Fruit fly (Drosophila melanogaster) whole organism, embryonic: ENCODE measurements around the gene CG31663.

Experiments used
- Atf3 ChIP-seq: fragments of 200-800 bp; sonication (Bioruptor generic); optimal IDR thresholded peaks from 3 replicates; lab custom pipeline; 2016; ENCODE audit warnings: missing biosample characterization, missing genetic modification characterization
- CG11398 ChIP-seq: fragments of 200-800 bp; sonication (Bioruptor generic); optimal IDR thresholded peaks from 2 replicates; lab custom pipeline; 2016; ENCODE audit warnings: missing biosample characterization, missing genetic modification characterization
- CG11456 ChIP-seq: fragments of 200-800 bp; sonication (Bioruptor generic); IDR thresholded peaks from 3 replicates; pipeline ENCODE4 v1.3.6; 2022; ENCODE audit warnings: missing biosample characterization, missing genetic modification characterization
- CG13287 ChIP-seq: fragments of 200-800 bp; sonication (Bioruptor generic); IDR thresholded peaks from 2 replicates; pipeline ENCODE4 v1.3.6; 2022; ENCODE audit warnings: missing biosample characterization, missing genetic modification characterization; ENCODE audit not compliant: partially characterized antibody
- CG1529 ChIP-seq: fragments of 200-800 bp; sonication (Bioruptor generic); optimal IDR thresholded peaks from 3 replicates; lab custom pipeline; 2018; ENCODE audit warnings: missing biosample characterization, missing genetic modification characterization
- CG16815 ChIP-seq: fragments of 200-800 bp; sonication (Bioruptor generic); optimal IDR thresholded peaks from 3 replicates; lab custom pipeline; 2017; ENCODE audit warnings: missing biosample characterization, mild to moderate bottlenecking, missing genetic modification characterization
- CG1832 ChIP-seq: fragments of 200-800 bp; sonication (Bioruptor generic); optimal IDR thresholded peaks from 2 replicates; lab custom pipeline; 2017; ENCODE audit warnings: missing biosample characterization, mild to moderate bottlenecking, missing genetic modification characterization, inconsistent platforms
- CG31441 ChIP-seq: fragments of 200-800 bp; sonication (Bioruptor generic); IDR thresholded peaks from 2 replicates; pipeline ENCODE4 v1.3.6; 2022; ENCODE audit warnings: missing biosample characterization, missing genetic modification characterization
- CG3995 ChIP-seq: fragments of 200-800 bp; sonication (Bioruptor generic); optimal IDR thresholded peaks from 3 replicates; lab custom pipeline; 2016; ENCODE audit warnings: missing biosample characterization, missing genetic modification characterization
- CG7271 ChIP-seq: fragments of 200-800 bp; sonication (Bioruptor generic); optimal IDR thresholded peaks from 2 replicates; lab custom pipeline; 2018; ENCODE audit warnings: missing biosample characterization, mild to moderate bottlenecking, missing genetic modification characterization, moderate library complexity
- CG7556 ChIP-seq: fragments of 200-800 bp; sonication (Bioruptor generic); optimal IDR thresholded peaks from 2 replicates; lab custom pipeline; 2017; ENCODE audit warnings: missing biosample characterization, mild to moderate bottlenecking, missing genetic modification characterization
- CG8765 ChIP-seq: fragments of 200-800 bp; sonication (Bioruptor generic); IDR thresholded peaks from 2 replicates; pipeline ENCODE4 v1.3.6; 2022; ENCODE audit warnings: missing biosample characterization, missing genetic modification characterization
- CG9609 ChIP-seq: fragments of 200-800 bp; sonication (Bioruptor generic); optimal IDR thresholded peaks from 3 replicates; lab custom pipeline; 2016; ENCODE audit warnings: missing biosample characterization, missing genetic modification characterization
- CG9817 ChIP-seq: fragments of 200-800 bp; sonication (Bioruptor generic); optimal IDR thresholded peaks from 2 replicates; lab custom pipeline; 2018; ENCODE audit warnings: missing biosample characterization, mild to moderate bottlenecking, missing genetic modification characterization, moderate library complexity
- Dad ChIP-seq: fragments of 200-800 bp; sonication (Bioruptor generic); optimal IDR thresholded peaks from 3 replicates; lab custom pipeline; 2016; ENCODE audit warnings: missing biosample characterization, missing genetic modification characterization
- Dip3 ChIP-seq: fragments of 200-800 bp; sonication (Bioruptor generic); optimal IDR thresholded peaks from 3 replicates; lab custom pipeline; 2016; ENCODE audit warnings: missing biosample characterization, missing genetic modification characterization
- Dll ChIP-seq: fragments of 200-800 bp; sonication (Bioruptor generic); IDR thresholded peaks from 4 replicates; pipeline ENCODE4 v1.3.6; 2022; ENCODE audit warnings: missing biosample characterization, missing genetic modification characterization; ENCODE audit not compliant: partially characterized antibody
- Fer1 ChIP-seq: fragments of 200-800 bp; sonication (Bioruptor generic); optimal IDR thresholded peaks from 2 replicates; lab custom pipeline; 2017; ENCODE audit warnings: missing biosample characterization, mild to moderate bottlenecking, missing genetic modification characterization
- Gsc ChIP-seq: fragments of 200-800 bp; sonication (Bioruptor generic); IDR thresholded peaks from 2 replicates; pipeline ENCODE4 v1.3.6; 2022; ENCODE audit warnings: missing biosample characterization, missing genetic modification characterization
- MBD-R2 ChIP-seq: fragments of 200-800 bp; sonication (Bioruptor generic); IDR thresholded peaks from 2 replicates; pipeline ENCODE4 v1.3.6; 2022; ENCODE audit warnings: missing biosample characterization, missing genetic modification characterization
- Meics ChIP-seq: fragments of 200-800 bp; sonication (Bioruptor generic); optimal IDR thresholded peaks from 2 replicates; lab custom pipeline; 2017; ENCODE audit warnings: missing biosample characterization, mild to moderate bottlenecking, missing genetic modification characterization
- NC2α ChIP-seq: fragments of 200-800 bp; sonication (Bioruptor generic); optimal IDR thresholded peaks from 2 replicates; lab custom pipeline; 2016; ENCODE audit warnings: missing biosample characterization, missing genetic modification characterization
- Nf-YA ChIP-seq: fragments of 200-800 bp; sonication (Bioruptor generic); IDR thresholded peaks from 2 replicates; pipeline ENCODE4 v1.3.6; 2022; ENCODE audit warnings: missing biosample characterization, missing genetic modification characterization
- NfI ChIP-seq: fragments of 200-800 bp; sonication (Bioruptor generic); optimal IDR thresholded peaks from 3 replicates; lab custom pipeline; 2018; ENCODE audit warnings: missing biosample characterization, mild to moderate bottlenecking, missing genetic modification characterization, moderate library complexity
- Opbp ChIP-seq: fragments of 200-800 bp; sonication (Bioruptor generic); IDR thresholded peaks from 3 replicates; pipeline ENCODE4 v1.3.6; 2022; ENCODE audit warnings: missing biosample characterization, missing genetic modification characterization; ENCODE audit not compliant: partially characterized antibody
- Spps ChIP-seq: fragments of 200-800 bp; sonication (Bioruptor generic); optimal IDR thresholded peaks from 2 replicates; lab custom pipeline; 2018; ENCODE audit warnings: missing biosample characterization, mild to moderate bottlenecking, missing genetic modification characterization
- Sry-δ ChIP-seq: fragments of 200-800 bp; sonication (Bioruptor generic); optimal IDR thresholded peaks from 2 replicates; lab custom pipeline; 2016; ENCODE audit warnings: missing biosample characterization, missing genetic modification characterization
- ara ChIP-seq: fragments of 200-800 bp; sonication (Bioruptor generic); IDR thresholded peaks from 2 replicates; pipeline ENCODE4 v1.3.6; 2022; ENCODE audit warnings: missing biosample characterization, missing genetic modification characterization
- ash1 ChIP-seq: fragments of 200-800 bp; sonication (Bioruptor generic); optimal IDR thresholded peaks from 2 replicates; lab custom pipeline; 2018; ENCODE audit warnings: missing biosample characterization, mild to moderate bottlenecking, missing genetic modification characterization
- cato ChIP-seq: fragments of 200-800 bp; sonication (Bioruptor generic); optimal IDR thresholded peaks from 2 replicates; lab custom pipeline; 2016; ENCODE audit warnings: missing biosample characterization, missing genetic modification characterization, borderline replicate concordance
- caup ChIP-seq: fragments of 200-800 bp; sonication (Bioruptor generic); optimal IDR thresholded peaks from 3 replicates; lab custom pipeline; 2017; ENCODE audit warnings: missing biosample characterization, mild to moderate bottlenecking, missing genetic modification characterization, moderate library complexity; ENCODE audit not compliant: severe bottlenecking
- cwo ChIP-seq: fragments of 200-800 bp; sonication (Bioruptor generic); optimal IDR thresholded peaks from 3 replicates; lab custom pipeline; 2017; ENCODE audit warnings: missing biosample characterization, missing genetic modification characterization, mild to moderate bottlenecking, moderate library complexity, missing genetic modification reagents
- en ChIP-seq: fragments of 200-800 bp; sonication (Bioruptor generic); optimal IDR thresholded peaks from 2 replicates; lab custom pipeline; 2016; ENCODE audit warnings: missing biosample characterization, missing genetic modification characterization
- eyg ChIP-seq: fragments of 200-800 bp; sonication (Bioruptor generic); optimal IDR thresholded peaks from 3 replicates; lab custom pipeline; 2016; ENCODE audit warnings: missing biosample characterization, missing genetic modification characterization
- fd3F ChIP-seq: fragments of 200-800 bp; sonication (Bioruptor generic); optimal IDR thresholded peaks from 2 replicates; lab custom pipeline; 2018; ENCODE audit warnings: missing biosample characterization, mild to moderate bottlenecking, missing genetic modification characterization, moderate library complexity
- gsb ChIP-seq: fragments of 200-800 bp; sonication (Bioruptor generic); IDR thresholded peaks from 2 replicates; pipeline ENCODE4 v1.3.6; 2022; ENCODE audit warnings: missing biosample characterization, missing genetic modification characterization
- ind ChIP-seq: fragments of 200-800 bp; sonication (Bioruptor generic); optimal IDR thresholded peaks from 3 replicates; lab custom pipeline; 2016; ENCODE audit warnings: missing biosample characterization, missing genetic modification characterization
- ken ChIP-seq: fragments of 200-800 bp; sonication (Bioruptor generic); IDR thresholded peaks from 3 replicates; pipeline ENCODE4 v1.3.6; 2022; ENCODE audit warnings: missing biosample characterization, missing genetic modification characterization
- klu ChIP-seq: fragments of 200-800 bp; sonication (Bioruptor generic); IDR thresholded peaks from 2 replicates; pipeline ENCODE4 v1.3.6; 2022; ENCODE audit warnings: missing biosample characterization, missing genetic modification characterization
- knrl ChIP-seq: fragments of 200-800 bp; sonication (Bioruptor generic); IDR thresholded peaks from 3 replicates; pipeline ENCODE4 v1.3.6; 2022; ENCODE audit warnings: missing biosample characterization, missing genetic modification characterization; ENCODE audit not compliant: partially characterized antibody
- luna ChIP-seq: fragments of 200-800 bp; sonication (Bioruptor generic); optimal IDR thresholded peaks from 2 replicates; lab custom pipeline; 2016; ENCODE audit warnings: missing biosample characterization, missing genetic modification characterization
- pros ChIP-seq: fragments of 200-800 bp; sonication (Bioruptor generic); optimal IDR thresholded peaks from 3 replicates; lab custom pipeline; 2019; ENCODE audit warnings: missing biosample characterization, mild to moderate bottlenecking, missing genetic modification characterization, moderate library complexity
- slbo ChIP-seq: fragments of 200-800 bp; sonication (Bioruptor generic); IDR thresholded peaks from 2 replicates; pipeline ENCODE4 v1.3.6; 2022; ENCODE audit warnings: missing biosample characterization, missing genetic modification characterization
- slp2 ChIP-seq: fragments of 200-800 bp; sonication (Bioruptor generic); optimal IDR thresholded peaks from 2 replicates; lab custom pipeline; 2016; ENCODE audit warnings: missing biosample characterization, missing genetic modification characterization
- sna ChIP-seq: fragments of 200-800 bp; sonication (Bioruptor generic); IDR thresholded peaks from 2 replicates; pipeline ENCODE4 v1.3.6; 2022; ENCODE audit warnings: missing biosample characterization, missing genetic modification characterization; ENCODE audit not compliant: partially characterized antibody
- tin ChIP-seq: fragments of 200-800 bp; sonication (Bioruptor generic); optimal IDR thresholded peaks from 3 replicates; lab custom pipeline; 2016; ENCODE audit warnings: missing biosample characterization, missing genetic modification characterization
- tio ChIP-seq: fragments of 200-800 bp; sonication (Bioruptor generic); optimal IDR thresholded peaks from 2 replicates; lab custom pipeline; 2017; ENCODE audit warnings: missing biosample characterization, missing genetic modification characterization, inconsistent platforms
- trem ChIP-seq: fragments of 200-800 bp; optimal IDR thresholded peaks from 3 replicates; lab custom pipeline; 2019; ENCODE audit warnings: missing biosample characterization, mild to moderate bottlenecking, missing genetic modification characterization, moderate library complexity
- usp ChIP-seq: fragments of >200 bp; optimal IDR thresholded peaks from 2 replicates; lab custom pipeline; 2017; ENCODE audit warnings: missing biosample characterization, missing genetic modification characterization

The CG31663 gene

DNA sequence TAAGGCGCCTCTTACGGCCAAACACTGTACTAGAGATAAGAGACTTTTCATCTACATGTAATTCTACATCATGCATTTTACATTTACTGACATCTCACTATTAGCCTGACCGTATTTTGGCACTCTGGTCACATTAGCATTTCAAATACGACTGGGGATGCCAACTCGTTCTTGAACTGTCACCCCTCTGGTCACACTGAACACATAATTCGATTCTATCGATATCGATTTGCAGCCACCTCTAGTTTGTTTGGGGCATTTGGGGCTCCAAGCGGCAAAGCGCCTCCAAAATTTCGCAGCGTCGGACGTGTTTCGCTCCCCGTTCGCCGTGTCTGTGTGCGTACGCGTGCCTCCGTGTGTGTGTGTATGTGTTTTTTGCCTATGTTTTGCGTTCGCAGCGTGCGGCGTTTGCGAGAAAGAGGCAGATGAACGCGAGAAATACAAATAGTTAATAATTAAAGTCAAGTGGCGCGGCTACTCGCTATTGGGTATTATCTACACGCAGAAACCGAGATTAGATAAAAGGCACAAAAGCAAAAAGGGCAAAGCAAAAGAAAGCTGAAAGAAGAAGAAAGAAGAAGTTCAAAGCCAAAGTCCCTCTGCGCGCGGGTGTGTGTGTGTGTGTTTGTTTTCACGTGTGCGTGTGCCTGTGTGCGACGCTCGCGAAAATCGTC is 3.3 kb upstream of the CG31663 start, which contains the start of gene Wdr62 (continued):
- peak; percentile 82 for TF ChIP-seq Opbp (GFP tag; lab: Robert Waterston, UW)
- peak; percentile 23 for TF ChIP-seq CG7556 (GFP tag; lab: Kevin White, UChicago)
- no peak for TF ChIP-seq cato (GFP tag; lab: Kevin White, UChicago)
- TF ChIP-seq en = no peak
- TF ChIP-seq Fer1 (GFP tag; lab: Kevin White, UChicago) = peak; percentile 66
- no peak for TF ChIP-seq CG16815
- peak; percentile 100 for TF ChIP-seq trem
- TF ChIP-seq usp (GFP tag; lab: Kevin White, UChicago) = no peak
- peak; percentile 3 for TF ChIP-seq slp2 (GFP tag; lab: Kevin White, UChicago)
- TF ChIP-seq fd3F (GFP tag; lab: Kevin White, UChicago) = no peak
- TF ChIP-seq ash1 (GFP tag; lab: Kevin White, UChicago) = peak; percentile 61
- no peak for TF ChIP-seq NC2α (GFP tag; lab: Kevin White, UChicago)
- TF ChIP-seq Dll (GFP tag; lab: Robert Waterston, UW) = peak; percentile 49; the same call in 2 of the 4 replicates
- peak; percentile 36 for TF ChIP-seq Meics (GFP tag; lab: Kevin White, UChicago)
- TF ChIP-seq luna (GFP tag; lab: Kevin White, UChicago) = peak; percentile 14
- peak; percentile 31 for TF ChIP-seq Dad (GFP tag; lab: Kevin White, UChicago)
- TF ChIP-seq CG1832 = no peak
- peak; percentile 40; the same call in 1 of the 2 replicates for TF ChIP-seq gsb (GFP tag; lab: Robert Waterston, UW)
- TF ChIP-seq Sry-δ (GFP tag; lab: Kevin White, UChicago) = peak; percentile 96
- TF ChIP-seq eyg (GFP tag; lab: Kevin White, UChicago) = no peak
- TF ChIP-seq CG11398 = peak; percentile 26
- TF ChIP-seq CG3995 (GFP tag; lab: Kevin White, UChicago) = no peak
- TF ChIP-seq Atf3 (GFP tag; lab: Kevin White, UChicago) = no peak
- TF ChIP-seq NfI (GFP tag; lab: Kevin White, UChicago) = peak; percentile 34
- peak; percentile 81 for TF ChIP-seq knrl (GFP tag; lab: Robert Waterston, UW)
- TF ChIP-seq pros (GFP tag; lab: Kevin White, UChicago) = peak; percentile 22
- 0 out of 2 replicates have a peak, but pooled peaks have one; percentile 18 for TF ChIP-seq CG8765 (GFP tag; lab: Robert Waterston, UW)
- peak; percentile 40; the same call in 1 of the 2 replicates for TF ChIP-seq slbo
- peak; percentile 21 for TF ChIP-seq CG9609 (GFP tag; lab: Kevin White, UChicago)
- peak; percentile 3 for TF ChIP-seq tin
- TF ChIP-seq sna (GFP tag; lab: Robert Waterston, UW) = peak; percentile 50; the same call in 1 of the 2 replicates
- 0 out of 3 replicates have a peak, but pooled peaks have one; percentile 27 for TF ChIP-seq CG11456 (GFP tag; lab: Robert Waterston, UW)
- TF ChIP-seq tio (GFP tag; lab: Kevin White, UChicago) = no peak
- TF ChIP-seq CG31441 (GFP tag; lab: Robert Waterston, UW) = peak; percentile 50
- peak; percentile 71 for TF ChIP-seq cwo (GFP tag; lab: Kevin White, UChicago)
- 0 out of 2 replicates have a peak, but pooled peaks have one; percentile 24 for TF ChIP-seq klu (GFP tag; lab: Robert Waterston, UW)
- no peak for TF ChIP-seq Dip3
- peak; percentile 13 for TF ChIP-seq ind (GFP tag; lab: Kevin White, UChicago)
- 0 out of 3 replicates have a peak, but pooled peaks have one; percentile 51 for TF ChIP-seq ken
- peak; percentile 33 for TF ChIP-seq CG9817 (tag; lab: Kevin White, UChicago)
- TF ChIP-seq MBD-R2 (GFP tag; lab: Robert Waterston, UW) = peak; percentile 63
- TF ChIP-seq Gsc = no peak
- no peak for TF ChIP-seq CG1529 (GFP tag; lab: Kevin White, UChicago)
- TF ChIP-seq CG13287 (GFP tag; lab: Robert Waterston, UW) = peak; percentile 75
- no peak for TF ChIP-seq Nf-YA
- peak; percentile 15 for TF ChIP-seq CG7271 (tag; lab: Kevin White, UChicago)
- TF ChIP-seq caup (GFP tag; lab: Kevin White, UChicago) = peak; percentile 75
- peak; percentile 43; the same call in 1 of the 2 replicates for TF ChIP-seq ara (GFP tag; lab: Robert Waterston, UW)
- TF ChIP-seq Spps = no peak
